Fruit fly (Drosophila melanogaster) whole organism, embryonic: Measurements from ENCODE around the gene smg.

ENCODE experiments used
- Adf1 ChIP-seq: fragments of 200-800 bp; sonication (Bioruptor generic); IDR thresholded peaks from 2 replicates; pipeline ENCODE4 v1.3.6; 2022; ENCODE audit warnings: missing biosample characterization, missing genetic modification characterization
- Awh ChIP-seq: fragments of 200-800 bp; sonication (Bioruptor generic); IDR thresholded peaks from 2 replicates; pipeline ENCODE4, ENCODE4 v1.3.6; 2022; ENCODE audit warnings: missing biosample characterization, missing genetic modification characterization
- CG10321 ChIP-seq: fragments of 200-800 bp; sonication (Bioruptor generic); IDR thresholded peaks from 2 replicates; pipeline ENCODE4 v1.3.6; 2022; ENCODE audit warnings: missing biosample characterization, missing genetic modification characterization
- CG11504 ChIP-seq: fragments of 200-800 bp; sonication (Bioruptor generic); optimal IDR thresholded peaks from 3 replicates; lab custom pipeline; 2019; ENCODE audit warnings: missing biosample characterization, mild to moderate bottlenecking, missing genetic modification characterization, moderate library complexity
- CG12769 ChIP-seq: fragments of 200-800 bp; sonication (Bioruptor generic); optimal IDR thresholded peaks from 2 replicates; lab custom pipeline; 2019; ENCODE audit warnings: missing biosample characterization, mild to moderate bottlenecking, missing genetic modification characterization, moderate library complexity
- CG14014 ChIP-seq: fragments of 200-800 bp; sonication (Bioruptor generic); IDR thresholded peaks from 2 replicates; pipeline ENCODE4 v1.3.6; 2022; ENCODE audit warnings: missing biosample characterization, missing genetic modification characterization
- CG16863 ChIP-seq: fragments of 200-800 bp; sonication (Bioruptor generic); optimal IDR thresholded peaks from 3 replicates; lab custom pipeline; 2016; ENCODE audit warnings: missing biosample characterization, missing genetic modification characterization
- CG17802 ChIP-seq: fragments of 200-800 bp; sonication (Bioruptor generic); optimal IDR thresholded peaks from 2 replicates; lab custom pipeline; 2018; ENCODE audit warnings: missing biosample characterization, mild to moderate bottlenecking, missing genetic modification characterization, moderate library complexity
- CG34224 ChIP-seq: fragments of 200-800 bp; sonication (Bioruptor generic); IDR thresholded peaks from 3 replicates; pipeline ENCODE4 v1.3.6; 2022; ENCODE audit warnings: missing biosample characterization, missing genetic modification characterization; ENCODE audit not compliant: partially characterized antibody
- CG34376 ChIP-seq: fragments of 200-800 bp; sonication (Bioruptor generic); optimal IDR thresholded peaks from 2 replicates; lab custom pipeline; 2018; ENCODE audit warnings: missing biosample characterization, mild to moderate bottlenecking, missing genetic modification characterization
- CG3838 ChIP-seq: fragments of 200-800 bp; sonication (Bioruptor generic); optimal IDR thresholded peaks from 3 replicates; lab custom pipeline; 2016; ENCODE audit warnings: missing biosample characterization, missing genetic modification characterization
- CG4404 ChIP-seq: fragments of 200-800 bp; sonication (Bioruptor generic); IDR thresholded peaks from 2 replicates; pipeline ENCODE4 v1.3.6; 2022; ENCODE audit warnings: missing biosample characterization, missing genetic modification characterization
- CG4424 ChIP-seq: fragments of 200-800 bp; sonication (Bioruptor generic); optimal IDR thresholded peaks from 3 replicates; lab custom pipeline; 2016; ENCODE audit warnings: missing biosample characterization, missing genetic modification characterization
- CG7357 ChIP-seq: fragments of 200-800 bp; sonication (Bioruptor generic); IDR thresholded peaks from 3 replicates; pipeline ENCODE4 v1.3.6; 2022; ENCODE audit warnings: missing biosample characterization, missing genetic modification characterization
- CG7987 ChIP-seq: fragments of 200-800 bp; sonication (Bioruptor generic); optimal IDR thresholded peaks from 2 replicates; lab custom pipeline; 2018; ENCODE audit warnings: missing biosample characterization, mild to moderate bottlenecking, missing genetic modification characterization, moderate library complexity
- CG9215 ChIP-seq: fragments of 200-800 bp; sonication (Bioruptor generic); IDR thresholded peaks from 2 replicates; pipeline ENCODE4 v1.3.6; 2022; ENCODE audit warnings: missing biosample characterization, missing genetic modification characterization
- CG9932 ChIP-seq: fragments of 200-800 bp; sonication (Bioruptor generic); IDR thresholded peaks from 2 replicates; pipeline ENCODE4 v1.3.6; 2022; ENCODE audit warnings: missing biosample characterization, missing genetic modification characterization
- Camta ChIP-seq: fragments of 200-800 bp; sonication (Bioruptor generic); optimal IDR thresholded peaks from 2 replicates; lab custom pipeline; 2016; ENCODE audit warnings: missing biosample characterization, missing genetic modification characterization
- Dp ChIP-seq: fragments of 200-800 bp; sonication (Bioruptor generic); optimal IDR thresholded peaks from 2 replicates; lab custom pipeline; 2018; ENCODE audit warnings: missing biosample characterization, mild to moderate bottlenecking, missing genetic modification characterization, moderate library complexity
- Fer2 ChIP-seq: fragments of 200-800 bp; sonication (Bioruptor generic); optimal IDR thresholded peaks from 2 replicates; lab custom pipeline; 2018; ENCODE audit warnings: missing biosample characterization, mild to moderate bottlenecking, missing genetic modification characterization, moderate library complexity
- Med ChIP-seq: fragments of 200-800 bp; sonication (Bioruptor generic); peaks from one replicate; lab custom pipeline; 2016; ENCODE audit warnings: missing biosample characterization, missing genetic modification characterization, mild to moderate bottlenecking, inconsistent platforms, moderate library complexity
- NC2α ChIP-seq: fragments of 200-800 bp; sonication (Bioruptor generic); optimal IDR thresholded peaks from 2 replicates; lab custom pipeline; 2016; ENCODE audit warnings: missing biosample characterization, missing genetic modification characterization
- NfI ChIP-seq: fragments of 200-800 bp; sonication (Bioruptor generic); optimal IDR thresholded peaks from 3 replicates; lab custom pipeline; 2018; ENCODE audit warnings: missing biosample characterization, mild to moderate bottlenecking, missing genetic modification characterization, moderate library complexity
- Opbp ChIP-seq: fragments of 200-800 bp; sonication (Bioruptor generic); IDR thresholded peaks from 3 replicates; pipeline ENCODE4 v1.3.6; 2022; ENCODE audit warnings: missing biosample characterization, missing genetic modification characterization; ENCODE audit not compliant: partially characterized antibody
- Usf ChIP-seq: fragments of 200-800 bp; sonication (Bioruptor generic); optimal IDR thresholded peaks from 2 replicates; lab custom pipeline; 2017; ENCODE audit warnings: missing genotype, missing biosample characterization, missing genetic modification characterization
- Vsx1 ChIP-seq: fragments of 200-800 bp; sonication (Bioruptor generic); optimal IDR thresholded peaks from 2 replicates; lab custom pipeline; 2017; ENCODE audit warnings: missing biosample characterization, mild to moderate bottlenecking, missing genetic modification characterization, missing genetic modification reagents
- bcd ChIP-seq: fragments of 200-800 bp; sonication (Bioruptor generic); optimal IDR thresholded peaks from 2 replicates; lab custom pipeline; 2017; ENCODE audit warnings: missing biosample characterization, mild to moderate bottlenecking, missing genetic modification characterization
- chm ChIP-seq: fragments of 200-800 bp; sonication (Bioruptor generic); IDR thresholded peaks from 2 replicates; pipeline ENCODE4 v1.3.6; 2022; ENCODE audit warnings: missing biosample characterization, missing genetic modification characterization
- croc ChIP-seq: fragments of 200-800 bp; sonication (Bioruptor generic); conservative IDR thresholded peaks from 3 replicates; pipeline ENCODE4 v1.3.6; 2022; ENCODE audit warnings: missing biosample characterization, missing genetic modification characterization
- cwo ChIP-seq: fragments of 200-800 bp; sonication (Bioruptor generic); optimal IDR thresholded peaks from 3 replicates; lab custom pipeline; 2017; ENCODE audit warnings: missing biosample characterization, missing genetic modification characterization, mild to moderate bottlenecking, moderate library complexity, missing genetic modification reagents
- da ChIP-seq: fragments of 200-800 bp; sonication (Bioruptor generic); optimal IDR thresholded peaks from 2 replicates; lab custom pipeline; 2016; ENCODE audit warnings: missing biosample characterization, missing genetic modification characterization
- dimm ChIP-seq: fragments of 200-800 bp; sonication (Bioruptor generic); IDR thresholded peaks from 2 replicates; pipeline ENCODE4 v1.3.6; 2022; ENCODE audit warnings: missing biosample characterization, missing genetic modification characterization
- emc ChIP-seq: fragments of 200-800 bp; sonication (Bioruptor generic); optimal IDR thresholded peaks from 2 replicates; lab custom pipeline; 2016; ENCODE audit warnings: missing biosample characterization, missing genetic modification characterization
- exex ChIP-seq: fragments of 200-800 bp; sonication (Bioruptor generic); optimal IDR thresholded peaks from 4 replicates; lab custom pipeline; 2018; ENCODE audit warnings: missing biosample characterization, mild to moderate bottlenecking, missing genetic modification characterization, moderate library complexity
- ftz-f1 ChIP-seq: fragments of 200-800 bp; sonication (Bioruptor generic); optimal IDR thresholded peaks from 2 replicates; lab custom pipeline; 2016; ENCODE audit warnings: missing biosample characterization, missing genetic modification characterization
- fu2 ChIP-seq: fragments of 200-800 bp; sonication (Bioruptor generic); optimal IDR thresholded peaks from 2 replicates; lab custom pipeline; 2016; ENCODE audit warnings: missing biosample characterization, missing genetic modification characterization
- lab ChIP-seq: fragments of 200-800 bp; sonication (Bioruptor generic); optimal IDR thresholded peaks from 3 replicates; lab custom pipeline; 2017; ENCODE audit warnings: missing biosample characterization, missing genetic modification characterization, mild to moderate bottlenecking, moderate library complexity, missing genetic modification reagents
- nerfin-1 ChIP-seq: fragments of 200-800 bp; sonication (Bioruptor generic); optimal IDR thresholded peaks from 3 replicates; lab custom pipeline; 2019; ENCODE audit warnings: missing biosample characterization, mild to moderate bottlenecking, missing genetic modification characterization, moderate library complexity
- nerfin-2 ChIP-seq: fragments of 200-800 bp; sonication (Bioruptor generic); IDR thresholded peaks from 2 replicates; pipeline ENCODE4 v1.3.6; 2022; ENCODE audit warnings: missing biosample characterization, missing genetic modification characterization; ENCODE audit not compliant: partially characterized antibody
- oc ChIP-seq: fragments of 200-800 bp; sonication (Bioruptor generic); optimal IDR thresholded peaks from 2 replicates; lab custom pipeline; 2018; ENCODE audit warnings: missing biosample characterization, mild to moderate bottlenecking, missing genetic modification characterization, moderate library complexity
- org-1 ChIP-seq: fragments of 200-800 bp; sonication (Bioruptor generic); optimal IDR thresholded peaks from 2 replicates; lab custom pipeline; 2017; ENCODE audit warnings: missing biosample characterization, missing genetic modification characterization
- row ChIP-seq: fragments of 200-800 bp; sonication (Bioruptor generic); IDR thresholded peaks from 3 replicates; pipeline ENCODE4 v1.3.6; 2022; ENCODE audit warnings: missing biosample characterization, missing genetic modification characterization
- scrt ChIP-seq: fragments of 200-800 bp; sonication (Bioruptor generic); optimal IDR thresholded peaks from 2 replicates; lab custom pipeline; 2018; ENCODE audit warnings: missing biosample characterization, mild to moderate bottlenecking, missing genetic modification characterization, moderate library complexity
- sens-2 ChIP-seq: fragments of 200-800 bp; sonication (Bioruptor generic); IDR thresholded peaks from 2 replicates; pipeline ENCODE4 v1.3.6; 2022; ENCODE audit warnings: missing biosample characterization, missing genetic modification characterization
- sr ChIP-seq: fragments of 200-800 bp; sonication (Bioruptor generic); IDR thresholded peaks from 3 replicates; pipeline ENCODE4 v1.3.6; 2022; ENCODE audit warnings: missing biosample characterization, missing genetic modification characterization
- sug ChIP-seq: fragments of 200-800 bp; optimal IDR thresholded peaks from 2 replicates; lab custom pipeline; 2019; ENCODE audit warnings: missing biosample characterization, mild to moderate bottlenecking, missing genetic modification characterization, moderate library complexity
- tgo ChIP-seq: fragments of 200-800 bp; sonication (Bioruptor generic); IDR thresholded peaks from 3 replicates; pipeline ENCODE4 v1.3.6; 2022; ENCODE audit warnings: missing biosample characterization, missing genetic modification characterization
- tin ChIP-seq: fragments of 200-800 bp; sonication (Bioruptor generic); optimal IDR thresholded peaks from 3 replicates; lab custom pipeline; 2016; ENCODE audit warnings: missing biosample characterization, missing genetic modification characterization
- ttk ChIP-seq: fragments of 200-800 bp; sonication (Bioruptor generic); IDR thresholded peaks from 2 replicates; pipeline ENCODE4 v2.1.2; 2022; ENCODE audit warnings: missing biosample characterization, missing genetic modification characterization
- tup ChIP-seq: fragments of 200-800 bp; sonication (Bioruptor generic); optimal IDR thresholded peaks from 2 replicates; lab custom pipeline; 2016; ENCODE audit warnings: missing biosample characterization, mild to moderate bottlenecking, missing genetic modification characterization, moderate library complexity
- wor ChIP-seq: fragments of 200-800 bp; sonication (Bioruptor generic); IDR thresholded peaks from 2 replicates; pipeline ENCODE4 v1.3.6; 2022; ENCODE audit warnings: missing biosample characterization, missing genetic modification characterization

Gene smg

dm6 chr3L:8985848-8986320, 11.9 kb downstream of the smg start, which contains the start of gene Galk (continued):
- peak; percentile 94 for TF ChIP-seq Med (GFP tag; lab: Kevin White, UChicago)
- TF ChIP-seq CG17802 = peak; percentile 25
- no peak for TF ChIP-seq Dp (GFP tag; lab: Kevin White, UChicago)
- no peak for TF ChIP-seq Usf (GFP tag; lab: Kevin White, UChicago)
- TF ChIP-seq CG3838 (GFP tag; lab: Kevin White, UChicago) = peak; percentile 16
- no peak for TF ChIP-seq Vsx1 (GFP tag; lab: Kevin White, UChicago)
- peak; percentile 51 for TF ChIP-seq CG16863 (GFP tag; lab: Kevin White, UChicago)
- peak; percentile 52 for TF ChIP-seq Adf1 (GFP tag; lab: Robert Waterston, UW)
- TF ChIP-seq dimm (GFP tag; lab: Robert Waterston, UW) = 0 out of 2 replicates have a peak, but pooled peaks have one; percentile 8
- no peak for TF ChIP-seq NC2α (GFP tag; lab: Kevin White, UChicago)
- no peak for TF ChIP-seq Awh
- TF ChIP-seq ttk (GFP tag; lab: Robert Waterston, UW) = peak; percentile 36; the same call in 1 of the 2 replicates
- peak; percentile 50 for TF ChIP-seq tin (GFP tag; lab: Kevin White, UChicago)
- TF ChIP-seq CG11504 (tag; lab: Kevin White, UChicago) = peak; percentile 36
- TF ChIP-seq CG34376 (GFP tag; lab: Kevin White, UChicago) = peak; percentile 95
- TF ChIP-seq CG12769 = peak; percentile 88
- TF ChIP-seq ftz-f1 (GFP tag; lab: Kevin White, UChicago) = peak; percentile 78
- peak; percentile 41 for TF ChIP-seq fu2 (GFP tag; lab: Kevin White, UChicago)
- TF ChIP-seq lab (GFP tag; lab: Kevin White, UChicago) = peak; percentile 85
- no peak for TF ChIP-seq CG4404 (GFP tag; lab: Robert Waterston, UW)
- TF ChIP-seq tup (GFP tag; lab: Kevin White, UChicago) = peak; percentile 39
- TF ChIP-seq CG14014 (GFP tag; lab: Robert Waterston, UW) = peak; percentile 46; the same call in 1 of the 2 replicates
- peak; percentile 16 for TF ChIP-seq org-1 (GFP tag; lab: Kevin White, UChicago)
- TF ChIP-seq CG4424 (GFP tag; lab: Kevin White, UChicago) = peak; percentile 3
- no peak for TF ChIP-seq sr (GFP tag; lab: Robert Waterston, UW)
- peak; percentile 70 for TF ChIP-seq cwo (GFP tag; lab: Kevin White, UChicago)
- no peak for TF ChIP-seq Fer2 (tag; lab: Kevin White, UChicago)
- peak; percentile 92 for TF ChIP-seq row (GFP tag; lab: Robert Waterston, UW)
- TF ChIP-seq CG9215 = no peak
- TF ChIP-seq Camta (GFP tag; lab: Kevin White, UChicago) = no peak
- TF ChIP-seq NfI = peak; percentile 56
- TF ChIP-seq chm (GFP tag; lab: Robert Waterston, UW) = 0 out of 2 replicates have a peak, but pooled peaks have one; percentile 60
- no peak for TF ChIP-seq CG34224 (GFP tag; lab: Robert Waterston, UW)
- TF ChIP-seq emc (GFP tag; lab: Kevin White, UChicago) = peak; percentile 1
- peak; percentile 81 for TF ChIP-seq exex (tag; lab: Kevin White, UChicago)
- no peak for TF ChIP-seq croc (GFP tag; lab: Robert Waterston, UW)
- TF ChIP-seq Opbp (GFP tag; lab: Robert Waterston, UW) = no peak
- TF ChIP-seq da (GFP tag; lab: Kevin White, UChicago) = peak; percentile 13
- TF ChIP-seq nerfin-1 (tag; lab: Kevin White, UChicago) = peak; percentile 63
- no peak for TF ChIP-seq nerfin-2 (GFP tag; lab: Robert Waterston, UW)
- no peak for TF ChIP-seq wor (GFP tag; lab: Robert Waterston, UW)
- peak; percentile 87 for TF ChIP-seq CG9932 (GFP tag; lab: Robert Waterston, UW)
- TF ChIP-seq CG7987 = peak; percentile 33
- no peak; the same call in 1 of the 2 replicates for TF ChIP-seq sens-2 (GFP tag; lab: Robert Waterston, UW)
- TF ChIP-seq CG10321 (GFP tag; lab: Robert Waterston, UW) = no peak
- peak; percentile 66; the same call in 2 of the 3 replicates for TF ChIP-seq tgo (GFP tag; lab: Robert Waterston, UW)
- no peak; the same call in 2 of the 3 replicates for TF ChIP-seq CG7357 (GFP tag; lab: Robert Waterston, UW)
- TF ChIP-seq bcd = peak; percentile 50
- peak; percentile 79 for TF ChIP-seq sug (tag; lab: Kevin White, UChicago)
- no peak for TF ChIP-seq oc (tag; lab: Kevin White, UChicago)
- TF ChIP-seq scrt = peak; percentile 42
